Worm (Caenorhabditis elegans) whole organism, late embryonic: Measurements from ENCODE around the gene nhr-90.

Experiments
- C38D4.7 ChIP-seq: fragments of 200-800 bp; sonication (Bioruptor generic); optimal IDR thresholded peaks from 2 replicates; lab custom pipeline; 2018; ENCODE audit warnings: mild to moderate bottlenecking, missing genetic modification characterization, moderate library complexity, missing compliant biosample characterization
- K02D7.2 ChIP-seq: sonication (generic microtip); optimal IDR thresholded peaks from 2 replicates; lab custom pipeline; 2017; ENCODE audit warnings: mild to moderate bottlenecking, missing genetic modification characterization, missing compliant biosample characterization
- T23F11.4 ChIP-seq: fragments of 200-800 bp; sonication (Bioruptor generic); optimal IDR thresholded peaks from 2 replicates; lab custom pipeline; 2018; ENCODE audit warnings: mild to moderate bottlenecking, missing genetic modification characterization, missing compliant biosample characterization
- Y22D7AL.16 ChIP-seq: sonication (generic microtip); optimal IDR thresholded peaks from 2 replicates; lab custom pipeline; 2016; ENCODE audit warnings: missing genetic modification characterization, missing compliant biosample characterization
- ahr-1 ChIP-seq: sonication (generic microtip); optimal IDR thresholded peaks from 2 replicates; lab custom pipeline; 2016; ENCODE audit warnings: missing genetic modification characterization, missing compliant biosample characterization
- ceh-18 ChIP-seq: sonication (generic microtip); optimal IDR thresholded peaks from 2 replicates; lab custom pipeline; 2016; ENCODE audit warnings: missing genetic modification characterization, missing compliant biosample characterization
- ceh-22 ChIP-seq: sonication (generic microtip); optimal IDR thresholded peaks from 2 replicates; lab custom pipeline; 2017; ENCODE audit warnings: missing biosample characterization, missing genetic modification characterization
- ceh-24 ChIP-seq: sonication (generic microtip); optimal IDR thresholded peaks from 2 replicates; lab custom pipeline; 2016; ENCODE audit warnings: mild to moderate bottlenecking, missing genetic modification characterization, missing compliant biosample characterization
- ceh-30 ChIP-seq: fragments of 150-350 bp; optimal IDR thresholded peaks from 2 replicates; lab custom pipeline; 2014; ENCODE audit warnings: missing biosample characterization, missing genetic modification characterization
- ceh-31 ChIP-seq: sonication (generic microtip); optimal IDR thresholded peaks from 2 replicates; lab custom pipeline; 2016; ENCODE audit warnings: missing genetic modification characterization, missing compliant biosample characterization
- ceh-34 ChIP-seq: sonication (generic microtip); optimal IDR thresholded peaks from 2 replicates; lab custom pipeline; 2016; ENCODE audit warnings: mild to moderate bottlenecking, missing genetic modification characterization, missing compliant biosample characterization
- ceh-48 ChIP-seq: sonication (generic microtip); optimal IDR thresholded peaks from 2 replicates; lab custom pipeline; 2016; ENCODE audit warnings: missing genetic modification characterization, inconsistent platforms, missing compliant biosample characterization
- ceh-9 ChIP-seq: sonication (generic microtip); optimal IDR thresholded peaks from 2 replicates; lab custom pipeline; 2016; ENCODE audit warnings: mild to moderate bottlenecking, missing genetic modification characterization, inconsistent platforms, missing compliant biosample characterization
- che-1 ChIP-seq: sonication (generic microtip); optimal IDR thresholded peaks from 2 replicates; lab custom pipeline; 2016; ENCODE audit warnings: mild to moderate bottlenecking, missing genetic modification characterization, missing compliant biosample characterization
- dve-1 ChIP-seq: sonication (generic microtip); optimal IDR thresholded peaks from 2 replicates; lab custom pipeline; 2017; ENCODE audit warnings: antibody characterized with exemption, mild to moderate bottlenecking, missing genetic modification characterization, missing compliant biosample characterization
- elt-2 ChIP-seq: sonication (generic microtip); optimal IDR thresholded peaks from 2 replicates; lab custom pipeline; 2016; ENCODE audit warnings: missing genetic modification reagents, missing genetic modification characterization, missing compliant biosample characterization
- fkh-10 ChIP-seq: fragments of 150-350 bp; optimal IDR thresholded peaks from 2 replicates; lab custom pipeline; 2014; ENCODE audit warnings: missing biosample characterization, missing genetic modification reagents, missing genetic modification characterization
- gmeb-2 ChIP-seq: sonication (generic microtip); optimal IDR thresholded peaks from 2 replicates; lab custom pipeline; 2016; ENCODE audit warnings: missing genetic modification characterization, inconsistent platforms, missing compliant biosample characterization
- hlh-15 ChIP-seq: sonication (generic microtip); optimal IDR thresholded peaks from 2 replicates; lab custom pipeline; 2016; ENCODE audit warnings: missing genetic modification characterization, missing compliant biosample characterization
- hlh-6 ChIP-seq: sonication (generic microtip); optimal IDR thresholded peaks from 2 replicates; lab custom pipeline; 2016; ENCODE audit warnings: missing genotype, missing genetic modification characterization, missing compliant biosample characterization
- hlh-8 ChIP-seq: sonication (generic microtip); optimal IDR thresholded peaks from 2 replicates; lab custom pipeline; 2016; ENCODE audit warnings: missing genotype, missing genetic modification characterization, missing compliant biosample characterization
- lim-6 ChIP-seq: sonication (generic microtip); optimal IDR thresholded peaks from 2 replicates; lab custom pipeline; 2016; ENCODE audit warnings: missing genetic modification characterization, missing compliant biosample characterization
- lin-11 ChIP-seq: fragments of 200-800 bp; sonication (Bioruptor generic); optimal IDR thresholded peaks from 2 replicates; lab custom pipeline; 2018; ENCODE audit warnings: mild to moderate bottlenecking, missing genetic modification characterization, missing compliant biosample characterization
- mec-3 ChIP-seq: sonication (generic microtip); optimal IDR thresholded peaks from 2 replicates; lab custom pipeline; 2016; ENCODE audit warnings: borderline replicate concordance, missing genetic modification characterization, missing compliant biosample characterization
- nfya-1 ChIP-seq: sonication (generic microtip); optimal IDR thresholded peaks from 2 replicates; lab custom pipeline; 2017; ENCODE audit warnings: missing genetic modification characterization, mild to moderate bottlenecking, missing compliant biosample characterization, antibody characterized with exemption, moderate library complexity
- nhr-232 ChIP-seq: sonication (generic microtip); optimal IDR thresholded peaks from 2 replicates; lab custom pipeline; 2016; ENCODE audit warnings: missing genetic modification characterization, missing compliant biosample characterization
- npax-4 ChIP-seq: sonication (generic microtip); optimal IDR thresholded peaks from 2 replicates; lab custom pipeline; 2016; ENCODE audit warnings: missing genetic modification characterization, missing compliant biosample characterization
- odd-2 ChIP-seq: sonication (generic microtip); optimal IDR thresholded peaks from 2 replicates; lab custom pipeline; 2017; ENCODE audit warnings: antibody characterized with exemption, mild to moderate bottlenecking, missing genetic modification characterization, missing compliant biosample characterization
- pat-9 ChIP-seq: fragments of 200-800 bp; sonication (Bioruptor generic); optimal IDR thresholded peaks from 2 replicates; lab custom pipeline; 2018; ENCODE audit warnings: mild to moderate bottlenecking, missing genetic modification characterization, moderate library complexity, missing compliant biosample characterization
- pha-2 ChIP-seq: sonication (generic microtip); optimal IDR thresholded peaks from 2 replicates; lab custom pipeline; 2017; ENCODE audit warnings: mild to moderate bottlenecking, missing genetic modification characterization, missing compliant biosample characterization
- pha-4 ChIP-seq: fragments of 150-350 bp; optimal IDR thresholded peaks from 2 replicates; lab custom pipeline; 2018; ENCODE audit warnings: missing biosample characterization, missing genetic modification reagents, missing genetic modification characterization
- pqm-1 ChIP-seq: sonication (generic microtip); optimal IDR thresholded peaks from 2 replicates; lab custom pipeline; 2016; ENCODE audit warnings: missing genetic modification characterization, missing compliant biosample characterization
- pros-1 ChIP-seq: fragments of 150-350 bp; optimal IDR thresholded peaks from 2 replicates; lab custom pipeline; 2014; ENCODE audit warnings: missing biosample characterization, missing genetic modification reagents, missing genetic modification characterization
- sdc-2 ChIP-seq: sonication (generic microtip); optimal IDR thresholded peaks from 2 replicates; lab custom pipeline; 2016; ENCODE audit warnings: missing genotype, missing genetic modification characterization, missing compliant biosample characterization
- syd-9 ChIP-seq: sonication (generic microtip); optimal IDR thresholded peaks from 2 replicates; lab custom pipeline; 2016; ENCODE audit warnings: mild to moderate bottlenecking, missing genetic modification characterization, moderate library complexity, missing compliant biosample characterization
- tbx-7 ChIP-seq: sonication (generic microtip); optimal IDR thresholded peaks from 2 replicates; lab custom pipeline; 2016; ENCODE audit warnings: missing genotype, missing genetic modification characterization, missing compliant biosample characterization
- ttx-3 ChIP-seq: sonication (generic microtip); optimal IDR thresholded peaks from 2 replicates; lab custom pipeline; 2016; ENCODE audit warnings: missing genetic modification reagents, missing genetic modification characterization, missing compliant biosample characterization
- unc-3 ChIP-seq, 2 experiments: fragments of 200-800 bp in 1 of 2; sonication (Bioruptor generic) in 1 of 2; sonication (generic microtip) in 1 of 2; conservative IDR thresholded peaks in 1 of 2; optimal IDR thresholded peaks in 1 of 2; 2 replicates each; pipeline versions ENCODE4 v1.3.6 to Lab custom; 2016 to 2022; ENCODE audit warnings: missing compliant biosample characterization in 2 of 2, missing genetic modification characterization in 2 of 2, missing genetic modification reagents in 1 of 2
- unc-55 ChIP-seq: sonication (generic microtip); optimal IDR thresholded peaks from 2 replicates; lab custom pipeline; 2017; ENCODE audit warnings: missing biosample characterization, missing genetic modification reagents, missing genetic modification characterization
- zip-5 ChIP-seq: sonication (generic microtip); optimal IDR thresholded peaks from 2 replicates; lab custom pipeline; 2016; ENCODE audit warnings: missing genetic modification characterization, missing compliant biosample characterization
- ztf-16 ChIP-seq: sonication (generic microtip); optimal IDR thresholded peaks from 2 replicates; lab custom pipeline; 2017; ENCODE audit warnings: missing genetic modification characterization, missing compliant biosample characterization

Gene nhr-90

DNA sequence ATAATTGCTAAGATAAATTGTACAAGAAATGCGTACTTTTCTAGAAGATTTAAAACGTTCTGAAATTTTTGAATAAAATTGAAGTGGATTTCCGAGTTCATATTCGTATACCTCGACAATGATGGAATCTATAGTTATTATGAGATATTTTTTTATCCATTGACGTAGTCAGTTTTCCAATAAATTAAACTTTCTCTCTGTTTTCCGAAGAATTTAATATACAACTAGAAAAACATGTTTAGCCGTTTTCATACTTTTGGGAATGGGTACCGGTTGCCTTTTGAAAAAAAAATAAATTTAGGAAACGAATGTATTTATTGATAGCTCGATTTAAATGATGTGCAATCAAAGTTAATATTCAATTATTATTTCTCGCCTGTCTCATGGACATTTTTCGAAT, 1.5 kb upstream of the nhr-90 start, which contains the start of gene srw-109:
srw-109 (minus strand) TSS at position 101 of the 400 bp plus-strand sequence.
- TF ChIP-seq elt-2 (tag; lab: Kevin White, UChicago) (no peak), dve-1 (tag; lab: Kevin White, UChicago) (no peak), pros-1 (tag; lab: Kevin White, UChicago) (no peak), nfya-1 (tag; lab: Kevin White, UChicago) (no peak), pqm-1 (tag; lab: Kevin White, UChicago) (no peak), pat-9 (tag; lab: Kevin White, UChicago) (no peak), fkh-10 (no peak)

DNA sequence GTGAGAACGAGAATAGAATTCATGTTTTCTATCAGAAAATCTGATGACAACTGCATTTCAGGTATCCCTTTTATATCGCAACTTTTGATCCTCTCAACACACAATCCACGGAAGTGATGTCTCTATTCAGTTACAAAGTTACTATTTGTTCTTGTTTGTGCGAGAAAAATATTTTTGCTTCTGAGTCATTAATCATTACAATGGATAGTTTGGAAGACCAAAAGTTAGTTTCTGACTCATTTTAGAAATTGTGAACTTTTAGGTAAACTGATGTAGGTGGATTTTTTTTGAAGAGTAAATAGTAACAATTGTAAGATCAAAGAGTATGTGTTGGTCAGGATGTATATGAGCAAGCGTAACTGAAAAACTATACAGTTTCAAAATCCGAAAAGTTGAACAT, 641 bp upstream of the nhr-90 start, which contains the start of gene srlf-36:
srlf-36 (minus strand) TSS at position 101 of the 400 bp plus-strand sequence.
- no peak for TF ChIP-seq pat-9 (tag; lab: Kevin White, UChicago)
- TF ChIP-seq lim-6 (tag; lab: Kevin White, UChicago): no peak

DNA sequence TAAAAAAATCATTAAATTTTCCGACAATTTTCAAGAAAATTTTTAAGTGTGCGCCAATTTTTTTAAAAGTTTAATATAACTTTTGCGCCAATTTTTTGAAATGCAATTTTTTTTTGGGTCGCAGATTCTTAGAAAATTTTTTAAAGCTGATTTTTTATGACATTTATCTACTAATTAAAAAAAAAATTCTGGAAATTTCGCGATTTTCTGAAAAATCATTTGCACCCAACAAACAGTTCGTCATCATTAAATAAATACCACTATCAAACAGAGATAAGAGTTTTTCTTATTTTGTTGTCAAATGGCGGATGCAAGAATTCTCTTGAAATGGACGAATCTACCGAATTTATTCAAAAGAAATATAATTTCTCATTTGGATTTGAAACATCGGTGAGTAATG, 5.0 kb downstream of the nhr-90 start, which contains the start of gene F48G7.13:
F48G7.13 (plus strand) TSS at position 301 of the 400 bp plus-strand sequence.
- TF ChIP-seq tbx-7: no peak
- TF ChIP-seq ceh-48 (tag; lab: Kevin White, UChicago): no peak

DNA sequence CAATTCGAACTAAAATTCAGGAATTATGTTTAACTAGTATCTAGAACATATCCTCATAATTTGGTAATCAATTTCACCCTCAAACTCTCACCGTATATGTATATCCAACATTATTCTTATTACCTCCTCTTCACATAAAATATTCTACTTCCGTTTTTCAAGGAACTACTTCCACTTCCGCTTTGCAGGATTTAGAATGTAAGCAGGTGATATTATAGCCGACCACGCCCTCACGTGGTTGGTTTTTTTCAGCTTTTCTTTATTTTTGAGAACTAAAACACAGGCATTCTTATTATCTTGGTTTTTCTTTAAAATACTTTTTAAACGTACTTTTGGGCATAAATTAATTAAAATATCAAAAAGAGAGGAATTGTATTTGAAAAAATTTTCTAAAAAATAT, 7.6 kb downstream of the nhr-90 start:
- TF ChIP-seq nhr-232 (tag; lab: Kevin White, UChicago) (no peak), zip-5 (tag; lab: Kevin White, UChicago) (no peak), Y22D7AL.16 (tag; lab: Kevin White, UChicago) (no peak), pha-2 (tag; lab: Kevin White, UChicago) (no peak), npax-4 (tag; lab: Kevin White, UChicago) (no peak), ahr-1 (tag; lab: Kevin White, UChicago) (no peak), fkh-10 (no peak), che-1 (tag; lab: Kevin White, UChicago) (no peak), lim-6 (tag; lab: Kevin White, UChicago) (no peak), ceh-9 (no peak), mec-3 (tag; lab: Kevin White, UChicago) (no peak)
- TF ChIP-seq, all 69 proteins: peak for 0

ce11 chrV:619054-619453, 8.7 kb downstream of the nhr-90 start, which contains the start of gene F48G7.4:
Gene F48G7.4 (plus strand): TSS chrV:619453.
- TF ChIP-seq odd-2 (tag; lab: Kevin White, UChicago) (no peak), ceh-18 (tag; lab: Kevin White, UChicago) (peak; percentile 14), unc-55 (peak; percentile 83)

- TF ChIP-seq C38D4.7 (GFP tag; lab: Kevin White, UChicago): no peak
- no peak for TF ChIP-seq ceh-22 (tag; lab: Kevin White, UChicago)
- TF ChIP-seq T23F11.4 (GFP tag; lab: Kevin White, UChicago): no peak
- TF ChIP-seq tbx-7: no peak
- no peak for TF ChIP-seq pros-1 (tag; lab: Kevin White, UChicago)
- no peak for TF ChIP-seq ztf-16 (tag; lab: Kevin White, UChicago)
- no peak for TF ChIP-seq ttx-3 (tag; lab: Kevin White, UChicago)
- no peak for TF ChIP-seq fkh-10
- TF ChIP-seq hlh-6 (tag; lab: Kevin White, UChicago): no peak
- no peak for TF ChIP-seq elt-2 (tag; lab: Kevin White, UChicago)
- no peak for TF ChIP-seq hlh-8
- no peak for TF ChIP-seq che-1 (tag; lab: Kevin White, UChicago)
Observed at ce11 chrV:620987-621386, 10.7 kb downstream of the nhr-90 start.

DNA sequence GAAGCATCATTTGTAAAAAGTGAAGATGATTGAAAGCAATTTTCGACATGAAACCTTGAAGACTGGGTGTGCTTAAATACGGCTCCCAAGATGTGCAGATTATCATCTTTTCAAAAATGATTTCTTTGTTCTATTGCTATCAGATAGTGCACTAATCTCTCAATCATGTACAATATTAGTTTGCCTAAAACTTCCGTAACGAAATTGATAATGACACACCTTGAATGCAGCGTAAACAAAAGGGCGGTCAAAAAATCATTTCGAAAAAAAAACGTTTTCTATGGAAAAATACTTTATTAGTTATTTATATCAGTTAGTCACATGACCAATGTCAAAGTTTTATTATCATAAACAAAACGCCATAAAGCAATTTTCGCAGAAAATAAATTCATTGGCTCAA, 12.6 kb downstream of the nhr-90 start, which contains the start of gene F48G7.5:
F48G7.5 (minus strand) TSS at position 34 of the 400 bp plus-strand sequence.
- TF ChIP-seq ceh-34 (tag; lab: Kevin White, UChicago) (no peak), sdc-2 (tag; lab: Kevin White, UChicago) (no peak), fkh-10 (no peak), hlh-15 (tag; lab: Kevin White, UChicago) (no peak), ceh-30 (tag; lab: Kevin White, UChicago) (no peak), ceh-31 (tag; lab: Kevin White, UChicago) (no peak), lin-11 (tag; lab: Kevin White, UChicago) (no peak), gmeb-2 (tag; lab: Kevin White, UChicago) (no peak), K02D7.2 (no peak), syd-9 (tag; lab: Kevin White, UChicago) (no peak), pha-4 (tag; lab: Kevin White, UChicago) (no peak), unc-3 (GFP tag; conservative IDR thresholded peaks at IDR 0.05; lab: Robert Waterston, UW) (no peak), unc-3 (tag; optimal IDR thresholded peaks at IDR 0.05; lab: Kevin White, UChicago) (no peak), pat-9 (tag; lab: Kevin White, UChicago) (no peak), ceh-24 (tag; lab: Kevin White, UChicago) (no peak)
